Fruit fly (Drosophila melanogaster): ENCODE measurements around the gene CG32801.

Gene CG32801

dm6 chrX:1879606-1880110, 23.3 kb downstream of the CG32801 start, which contains the start of gene CG14818 (continued):
- TF ChIP-seq Eip78C (GFP tag) (peak; percentile 78), Sox15 (GFP tag; optimal IDR thresholded peaks at IDR 0.05) (peak; percentile 63), CG32006 (GFP tag; optimal IDR thresholded peaks at IDR 0.05) (no peak), topi (GFP tag; optimal IDR thresholded peaks at IDR 0.05) (peak; percentile 71), fd85E (GFP tag; optimal IDR thresholded peaks at IDR 0.05) (no peak), CG3032 (tag; optimal IDR thresholded peaks at IDR 0.05) (peak; percentile 21), CG6808 (GFP tag; optimal IDR thresholded peaks at IDR 0.05) (no peak), CG7368 (GFP tag; optimal IDR thresholded peaks at IDR 0.05) (peak; percentile 18)

- TF ChIP-seq Hr4 (GFP tag; optimal IDR thresholded peaks at IDR 0.05) (no peak), CG34406 (GFP tag; optimal IDR thresholded peaks at IDR 0.05) (peak; percentile 71), Sox14 (GFP tag; optimal IDR thresholded peaks at IDR 0.05) (peak; percentile 53), CG16779 (tag; optimal IDR thresholded peaks at IDR 0.05) (peak; percentile 61), CG10669 (GFP tag; optimal IDR thresholded peaks at IDR 0.05) (no peak), CG3032 (tag; optimal IDR thresholded peaks at IDR 0.05) (peak; percentile 30), CG1621 (tag; optimal IDR thresholded peaks at IDR 0.05) (peak; percentile 53), ss (GFP tag; optimal IDR thresholded peaks at IDR 0.05) (peak; percentile 62 to 82), pdm3 (GFP tag; optimal IDR thresholded peaks at IDR 0.05) (no peak), CG8319 (GFP tag; optimal IDR thresholded peaks at IDR 0.05) (no peak), CG6276 (GFP tag; optimal IDR thresholded peaks at IDR 0.05) (no peak), CG6163 (GFP tag; IDR thresholded peaks at IDR 0.05) (peak; percentile 58), achi (GFP tag; optimal IDR thresholded peaks at IDR 0.05) (no peak), lz (GFP tag; optimal IDR thresholded peaks at IDR 0.05) (peak; percentile 48), Blimp-1 (GFP tag; optimal IDR thresholded peaks at IDR 0.05) (no peak), fd85E (GFP tag; optimal IDR thresholded peaks at IDR 0.05) (no peak), net (GFP tag; optimal IDR thresholded peaks at IDR 0.05) (no peak), Sox102F (GFP tag; optimal IDR thresholded peaks at IDR 0.05) (no peak), CG10631 (GFP tag; optimal IDR thresholded peaks at IDR 0.05) (no peak), CG32006 (GFP tag; optimal IDR thresholded peaks at IDR 0.05) (no peak), acj6 (GFP tag; optimal IDR thresholded peaks at IDR 0.05) (no peak), Hr38 (GFP tag; optimal IDR thresholded peaks at IDR 0.05) (no peak), CG7368 (GFP tag; optimal IDR thresholded peaks at IDR 0.05) (no peak), CG15336 (GFP tag; IDR thresholded peaks at IDR 0.05) (0 out of 2 replicates have a peak, but pooled peaks have one; percentile 21), eg (GFP tag; IDR thresholded peaks at IDR 0.05) (peak; percentile 61), esn (GFP tag; optimal IDR thresholded peaks at IDR 0.05) (peak; percentile 68), salr (GFP tag; optimal IDR thresholded peaks at IDR 0.05) (peak in 1 of 2 experiments; percentile 44), OdsH (GFP tag; optimal IDR thresholded peaks at IDR 0.05) (no peak), dsx (GFP tag; optimal IDR thresholded peaks at IDR 0.05; ENCODE audit: poor library complexity, severe bottlenecking) (peak; percentile 68), Eip78C (GFP tag) (peak; percentile 88), CG6792 (GFP tag; optimal IDR thresholded peaks at IDR 0.05) (peak; percentile 40), Gug (GFP tag; IDR thresholded peaks at IDR 0.05) (no peak), cyc (GFP tag; optimal IDR thresholded peaks at IDR 0.05) (peak; percentile 45), CG8632 (GFP tag; optimal IDR thresholded peaks at IDR 0.05) (no peak), Sox15 (GFP tag; optimal IDR thresholded peaks at IDR 0.05) (no peak), svp (GFP tag) (peak; percentile 71), Ets96B (tag; optimal IDR thresholded peaks at IDR 0.05) (peak; percentile 5), topi (GFP tag; optimal IDR thresholded peaks at IDR 0.05) (peak; percentile 68), CG6854 (GFP tag; optimal IDR thresholded peaks at IDR 0.05) (peak; percentile 91)
Observed at dm6 chrX:1877107-1877736, 25.8 kb downstream of the CG32801 start, which contains the start of the genes CG14817 and CG14805. CG14817 (minus strand) TSS chrX:1877270. CG14805 (plus strand) TSS chrX:1877317.

Measured in whole organism, prepupa.